Worm (Caenorhabditis elegans) whole organism, late embryonic: ENCODE data around the gene rpap-3.

Source experiments
- dve-1 ChIP-seq: sonication (generic microtip); optimal IDR thresholded peaks from 2 replicates; lab custom pipeline; 2017; ENCODE audit warnings: antibody characterized with exemption, mild to moderate bottlenecking, missing genetic modification characterization, missing compliant biosample characterization
- nhr-11 ChIP-seq: fragments of 150-350 bp; optimal IDR thresholded peaks from 2 replicates; lab custom pipeline; 2014; ENCODE audit warnings: missing biosample characterization, missing genetic modification characterization
- unc-55 ChIP-seq: sonication (generic microtip); optimal IDR thresholded peaks from 2 replicates; lab custom pipeline; 2017; ENCODE audit warnings: missing biosample characterization, missing genetic modification reagents, missing genetic modification characterization

- no peak for TF ChIP-seq unc-55 (GFP tag; lab: Kevin White, UChicago)
- TF ChIP-seq nhr-11 (tag; lab: Kevin White, UChicago), result no peak
- no peak for TF ChIP-seq dve-1 (tag; lab: Kevin White, UChicago)
Observed at ce11 chrIV:7815683-7816183, 37.0 kb upstream of the rpap-3 start, which contains the start of gene cdgs-1.
